Worm (Caenorhabditis elegans) whole organism, L1 larva: ENCODE data around the gene Y73B6BL.270.

Source experiments
- C04F5.9 ChIP-seq: sonication (generic microtip); optimal IDR thresholded peaks from 2 replicates; lab custom pipeline; 2016; ENCODE audit warnings: missing genetic modification characterization, missing compliant biosample characterization
- C16A3.4 ChIP-seq: fragments of 150-350 bp; optimal IDR thresholded peaks from 2 replicates; lab custom pipeline; 2014; ENCODE audit warnings: missing biosample characterization, missing genetic modification characterization
- C34B4.2 ChIP-seq: sonication (generic microtip); optimal IDR thresholded peaks from 2 replicates; lab custom pipeline; 2017; ENCODE audit warnings: mild to moderate bottlenecking, missing genetic modification characterization, missing compliant biosample characterization
- F16B12.6 ChIP-seq: fragments of 150-350 bp; optimal IDR thresholded peaks from 2 replicates; lab custom pipeline; 2014; ENCODE audit warnings: missing biosample characterization, missing genetic modification characterization
- aha-1 ChIP-seq: fragments of 150-350 bp; optimal IDR thresholded peaks from 2 replicates; lab custom pipeline; 2014; ENCODE audit warnings: missing biosample characterization, missing genetic modification characterization
- ama-1 ChIP-seq: fragments of 150-350 bp; optimal IDR thresholded peaks from 2 replicates; lab custom pipeline; 2014
- ceh-63 ChIP-seq: fragments of 200-800 bp; sonication (Bioruptor generic); optimal IDR thresholded peaks from 2 replicates; lab custom pipeline; 2018; ENCODE audit warnings: mild to moderate bottlenecking, missing genetic modification characterization, missing compliant biosample characterization
- ceh-88 ChIP-seq: fragments of 200-800 bp; sonication (Bioruptor generic); IDR thresholded peaks from 2 replicates; pipeline ENCODE4 v1.3.6; 2022; ENCODE audit warnings: missing genetic modification characterization, missing compliant biosample characterization
- dpl-1 ChIP-seq, 3 experiments: fragments of 150-350 bp in 2 of 3; sonication (generic microtip) in 1 of 3; optimal IDR thresholded peaks; 2 replicates each; lab custom pipeline; 2014 to 2017; ENCODE audit warnings: missing biosample characterization in 3 of 3, missing genetic modification characterization in 3 of 3, missing genetic modification reagents in 3 of 3
- efl-3 ChIP-seq: fragments of 200-800 bp; sonication (Bioruptor generic); optimal IDR thresholded peaks from 2 replicates; lab custom pipeline; 2018; ENCODE audit warnings: mild to moderate bottlenecking, missing genetic modification characterization, missing compliant biosample characterization
- egl-13 ChIP-seq: sonication (generic microtip); optimal IDR thresholded peaks from 2 replicates; lab custom pipeline; 2016; ENCODE audit warnings: missing genotype, missing genetic modification reagents, missing genetic modification characterization, missing compliant biosample characterization
- elt-2 ChIP-seq: sonication (generic microtip); optimal IDR thresholded peaks from 2 replicates; lab custom pipeline; 2016; ENCODE audit warnings: missing genetic modification characterization, mild to moderate bottlenecking, inconsistent platforms, missing compliant biosample characterization, missing genetic modification reagents
- fkh-4 ChIP-seq: sonication (generic microtip); optimal IDR thresholded peaks from 2 replicates; lab custom pipeline; 2016; ENCODE audit warnings: missing compliant biosample characterization, missing genetic modification characterization, borderline replicate concordance
- fkh-8 ChIP-seq: sonication (generic microtip); optimal IDR thresholded peaks from 2 replicates; lab custom pipeline; 2016; ENCODE audit warnings: mild to moderate bottlenecking, missing genetic modification characterization, missing compliant biosample characterization
- grh-1 ChIP-seq: fragments of 200-800 bp; sonication (Bioruptor generic); IDR thresholded peaks from 2 replicates; pipeline ENCODE4 v1.3.6; 2022; ENCODE audit warnings: missing genetic modification reagents, missing genetic modification characterization, missing compliant biosample characterization
- hlh-17 ChIP-seq: fragments of 200-800 bp; sonication (Bioruptor generic); optimal IDR thresholded peaks from 2 replicates; lab custom pipeline; 2018; ENCODE audit warnings: missing genetic modification characterization, mild to moderate bottlenecking, missing compliant biosample characterization, moderate library complexity, borderline replicate concordance
- hlh-4 ChIP-seq: sonication (generic microtip); optimal IDR thresholded peaks from 2 replicates; lab custom pipeline; 2016; ENCODE audit warnings: mild to moderate bottlenecking, missing genetic modification characterization, missing compliant biosample characterization
- hpl-2 ChIP-seq: fragments of 150-350 bp; optimal IDR thresholded peaks from 2 replicates; lab custom pipeline; 2014; ENCODE audit warnings: missing biosample characterization, missing genetic modification reagents, missing genetic modification characterization
- irx-1 ChIP-seq: sonication (generic microtip); optimal IDR thresholded peaks from 2 replicates; lab custom pipeline; 2016; ENCODE audit warnings: missing genetic modification characterization, missing compliant biosample characterization
- lin-13 ChIP-seq: fragments of 150-350 bp; optimal IDR thresholded peaks from 2 replicates; lab custom pipeline; 2014; ENCODE audit warnings: missing biosample characterization, missing genetic modification reagents, missing genetic modification characterization
- lin-15B ChIP-seq: fragments of 150-350 bp; sonication (generic microtip); optimal IDR thresholded peaks from 3 replicates; lab custom pipeline; 2014; ENCODE audit warnings: missing biosample characterization, missing genetic modification characterization
- lin-35 ChIP-seq, 2 experiments: fragments of 150-350 bp; optimal IDR thresholded peaks; 2 replicates each; lab custom pipeline; 2014; ENCODE audit warnings: missing biosample characterization in 2 of 2, missing genetic modification characterization in 2 of 2, missing genetic modification reagents in 2 of 2
- lir-3 ChIP-seq: sonication (generic microtip); optimal IDR thresholded peaks from 2 replicates; lab custom pipeline; 2016; ENCODE audit warnings: mild to moderate bottlenecking, missing genetic modification characterization, moderate library complexity, missing compliant biosample characterization; ENCODE audit not compliant: poor library complexity
- lsy-2 ChIP-seq, 2 experiments: fragments of 150-350 bp; optimal IDR thresholded peaks; 2 replicates each; lab custom pipeline; 2014; ENCODE audit warnings: missing biosample characterization in 2 of 2, missing genetic modification characterization in 2 of 2
- mdl-1 ChIP-seq, 2 experiments: fragments of 150-350 bp; optimal IDR thresholded peaks; 2 replicates each; lab custom pipeline; 2014 to 2017; ENCODE audit warnings: missing biosample characterization in 2 of 2, missing genetic modification characterization in 2 of 2, inconsistent platforms in 1 of 2
- mef-2 ChIP-seq: fragments of 150-350 bp; optimal IDR thresholded peaks from 2 replicates; lab custom pipeline; 2014; ENCODE audit warnings: missing biosample characterization, missing genetic modification characterization
- mep-1 ChIP-seq: fragments of 150-350 bp; optimal IDR thresholded peaks from 2 replicates; lab custom pipeline; 2014; ENCODE audit warnings: missing biosample characterization, missing genetic modification characterization
- nhr-19 ChIP-seq: fragments of 200-800 bp; sonication (Bioruptor generic); conservative IDR thresholded peaks from 2 replicates; pipeline ENCODE4 v1.3.6; 2022; ENCODE audit warnings: missing genetic modification characterization, missing compliant biosample characterization
- nhr-20 ChIP-seq: sonication (generic microtip); optimal IDR thresholded peaks from 2 replicates; lab custom pipeline; 2016; ENCODE audit warnings: mild to moderate bottlenecking, missing genetic modification characterization, missing compliant biosample characterization
- nhr-28 ChIP-seq: fragments of 150-350 bp; optimal IDR thresholded peaks from 2 replicates; lab custom pipeline; 2014; ENCODE audit warnings: missing biosample characterization, missing genetic modification characterization
- nhr-71 ChIP-seq: sonication (generic microtip); optimal IDR thresholded peaks from 2 replicates; lab custom pipeline; 2016; ENCODE audit warnings: mild to moderate bottlenecking, missing genetic modification characterization, moderate library complexity, missing compliant biosample characterization
- nhr-77 ChIP-seq: fragments of 150-350 bp; optimal IDR thresholded peaks from 2 replicates; lab custom pipeline; 2014; ENCODE audit warnings: missing biosample characterization, missing genetic modification characterization
- nhr-85 ChIP-seq: sonication (generic microtip); peaks from one replicate; lab custom pipeline; 2016; ENCODE audit warnings: missing genetic modification characterization, inconsistent platforms, missing compliant biosample characterization
- pax-3 ChIP-seq: fragments of 200-800 bp; sonication (Bioruptor generic); optimal IDR thresholded peaks from 2 replicates; lab custom pipeline; 2018; ENCODE audit warnings: mild to moderate bottlenecking, missing genetic modification characterization, moderate library complexity, missing compliant biosample characterization
- pqm-1 ChIP-seq: sonication (generic microtip); optimal IDR thresholded peaks from 3 replicates; lab custom pipeline; 2017; ENCODE audit warnings: missing biosample characterization, missing genetic modification characterization
- rnt-1 ChIP-seq: sonication (generic microtip); optimal IDR thresholded peaks from 2 replicates; lab custom pipeline; 2016; ENCODE audit warnings: mild to moderate bottlenecking, missing genetic modification characterization, moderate library complexity, missing compliant biosample characterization
- snpc-4 ChIP-seq: fragments of 150-350 bp; optimal IDR thresholded peaks from 2 replicates; lab custom pipeline; 2014; ENCODE audit warnings: missing biosample characterization, missing genetic modification characterization
- sptf-1 ChIP-seq: fragments of 150-350 bp; optimal IDR thresholded peaks from 2 replicates; lab custom pipeline; 2014; ENCODE audit warnings: missing biosample characterization, missing genetic modification characterization
- sup-37 ChIP-seq: fragments of 200-800 bp; sonication (Bioruptor generic); optimal IDR thresholded peaks from 2 replicates; lab custom pipeline; 2018; ENCODE audit warnings: mild to moderate bottlenecking, missing genetic modification characterization, missing compliant biosample characterization
- swsn-7 ChIP-seq: sonication (generic microtip); optimal IDR thresholded peaks from 2 replicates; lab custom pipeline; 2016; ENCODE audit warnings: missing genetic modification characterization, missing compliant biosample characterization
- unc-30 ChIP-seq: sonication (generic microtip); optimal IDR thresholded peaks from 2 replicates; lab custom pipeline; 2017; ENCODE audit warnings: missing biosample characterization, missing genetic modification characterization
- unc-86 ChIP-seq: sonication (generic microtip); optimal IDR thresholded peaks from 2 replicates; lab custom pipeline; 2016; ENCODE audit warnings: missing genetic modification characterization, missing compliant biosample characterization
- xbp-1 ChIP-seq: sonication (generic microtip); optimal IDR thresholded peaks from 2 replicates; lab custom pipeline; 2016; ENCODE audit warnings: missing genetic modification characterization, missing compliant biosample characterization
- zag-1 ChIP-seq: fragments of 150-350 bp; optimal IDR thresholded peaks from 2 replicates; lab custom pipeline; 2014; ENCODE audit warnings: missing biosample characterization, missing genetic modification characterization
- ztf-11 ChIP-seq, 2 experiments: sonication (generic microtip); optimal IDR thresholded peaks; 2 replicates each; lab custom pipeline; 2016 to 2017; ENCODE audit warnings: missing genetic modification characterization in 2 of 2, missing biosample characterization in 1 of 2, missing compliant biosample characterization in 1 of 2

The Y73B6BL.270 gene

ce11 chrIV:6402386-6402905 lies 37.3 kb downstream of the Y73B6BL.270 start, which contains the start of gene sfrp-1:
Gene sfrp-1, minus strand, starts transcription at chrIV:6402436.
- TF ChIP-seq sptf-1 (tag; lab: Kevin White, UChicago), result no peak
- TF ChIP-seq lin-35 (GFP tag; optimal IDR thresholded peaks at IDR 0.05; lab: Kevin White, UChicago), result no peak
- TF ChIP-seq lin-13 (GFP tag; lab: Kevin White, UChicago), result no peak
- no peak for TF ChIP-seq mep-1
- TF ChIP-seq egl-13 (tag; lab: Kevin White, UChicago), result no peak
- no peak for TF ChIP-seq ceh-63 (GFP tag; lab: Kevin White, UChicago)

- no peak for TF ChIP-seq nhr-20
- TF ChIP-seq nhr-71 (tag; lab: Kevin White, UChicago), result peak; percentile 22
- TF ChIP-seq hlh-17, result no peak
- TF ChIP-seq pax-3, result peak; percentile 8
- peak; percentile 64 for TF ChIP-seq hlh-4 (tag; lab: Kevin White, UChicago)
- TF ChIP-seq fkh-8 (tag; lab: Kevin White, UChicago), result peak; percentile 52
- TF ChIP-seq, all 84 proteins: peak for 4
Measured at ce11 chrIV:6403399-6403798, 38.3 kb downstream of the Y73B6BL.270 start.

- TF ChIP-seq rnt-1 (no peak), hlh-4 (tag; lab: Kevin White, UChicago) (no peak), nhr-71 (tag; lab: Kevin White, UChicago) (no peak), pax-3 (no peak), efl-3 (no peak), C04F5.9 (tag; lab: Kevin White, UChicago) (no peak), ceh-63 (GFP tag; lab: Kevin White, UChicago) (no peak), mef-2 (no peak), aha-1 (tag; lab: Kevin White, UChicago) (no peak), nhr-77 (tag; lab: Kevin White, UChicago) (no peak), grh-1 (GFP tag; lab: Robert Waterston, UW) (no peak), fkh-4 (tag; lab: Kevin White, UChicago) (no peak)
Measured at ce11 chrIV:6404871-6405270, 39.7 kb downstream of the Y73B6BL.270 start, which contains the start of gene srv-13. Gene srv-13, plus strand, starts transcription at chrIV:6405171.

- TF ChIP-seq C34B4.2 (no peak), ztf-11 (tag; optimal IDR thresholded peaks at IDR 0.05; lab: Kevin White, UChicago) (no peak), swsn-7 (no peak), nhr-19 (no peak), zag-1 (tag; lab: Kevin White, UChicago) (no peak), nhr-28 (tag; lab: Kevin White, UChicago) (no peak), sptf-1 (tag; lab: Kevin White, UChicago) (no peak), unc-30 (no peak), dpl-1 (GFP tag; optimal IDR thresholded peaks at IDR 0.05; lab: Kevin White, UChicago) (no peak), ama-1 (no peak), snpc-4 (tag; lab: Kevin White, UChicago) (no peak), pqm-1 (tag; lab: Kevin White, UChicago) (no peak), aha-1 (tag; lab: Kevin White, UChicago) (no peak), xbp-1 (no peak), lin-15B (tag; lab: Kevin White, UChicago) (no peak), mef-2 (no peak), elt-2 (no peak)
Measured at ce11 chrIV:6413482-6413881, 48.3 kb downstream of the Y73B6BL.270 start, which contains the start of gene nlp-71. Gene nlp-71, minus strand, starts transcription at chrIV:6413582.

ce11 chrIV:6415149-6415548 lies 50.0 kb downstream of the Y73B6BL.270 start, which contains the start of gene exos-2:
Gene exos-2, plus strand, starts transcription at chrIV:6415478.
- TF ChIP-seq hlh-17 (no peak), lsy-2 (tag; optimal IDR thresholded peaks at IDR 0.05; lab: Kevin White, UChicago) (peak; percentile 75 to 87), ceh-88 (GFP tag; lab: Robert Waterston, UW) (peak; percentile 32; the same call in 1 of the 2 replicates), mdl-1 (tag; optimal IDR thresholded peaks at IDR 0.05; lab: Kevin White, UChicago) (peak in 1 of 2 experiments; percentile 13), F16B12.6 (peak; percentile 61), unc-86 (tag; lab: Kevin White, UChicago) (peak; percentile 60), mep-1 (peak; percentile 65), sup-37 (GFP tag; lab: Kevin White, UChicago) (no peak), sptf-1 (tag; lab: Kevin White, UChicago) (no peak), hpl-2 (GFP tag; lab: Kevin White, UChicago) (no peak), irx-1 (tag; lab: Kevin White, UChicago) (peak; percentile 41), lir-3 (peak; percentile 13), lin-15B (tag; lab: Kevin White, UChicago) (peak; percentile 73), C16A3.4 (peak; percentile 70), ztf-11 (tag; optimal IDR thresholded peaks at IDR 0.05; lab: Kevin White, UChicago) (peak in 1 of 2 experiments; percentile 9), rnt-1 (peak; percentile 80), nhr-85 (tag; lab: Kevin White, UChicago) (peak; percentile 76)
